Worm (Caenorhabditis elegans): ENCODE measurements around the gene cky-1.

The cky-1 gene

ce11 chrV:12749558-12749957, 13.1 kb downstream of the cky-1 start:
- TF ChIP-seq D2030.7 (GFP tag; IDR thresholded peaks at IDR 0.05) (no peak), lsl-1 (GFP tag; optimal IDR thresholded peaks at IDR 0.05) (no peak), dox-1 (GFP tag; IDR thresholded peaks at IDR 0.05) (no peak), efl-1 (GFP tag; optimal IDR thresholded peaks at IDR 0.05) (no peak), nhr-80 (tag; optimal IDR thresholded peaks at IDR 0.05) (no peak), dpff-1 (tag; optimal IDR thresholded peaks at IDR 0.05) (no peak), F49E8.2 (tag; optimal IDR thresholded peaks at IDR 0.05; ENCODE audit: insufficient read depth) (no peak), ceh-40 (GFP tag; IDR thresholded peaks at IDR 0.05) (no peak), Y79H2A.3 (GFP tag; conservative IDR thresholded peaks at IDR 0.05) (no peak), ceh-91 (GFP tag; IDR thresholded peaks at IDR 0.05) (no peak), zfh-2 (GFP tag; conservative IDR thresholded peaks at IDR 0.05) (no peak), madf-8 (GFP tag; conservative IDR thresholded peaks at IDR 0.05) (no peak), nhr-179 (tag; optimal IDR thresholded peaks at IDR 0.05) (no peak), rec-8 (tag; optimal IDR thresholded peaks at IDR 0.05) (no peak), ztf-28 (GFP tag; IDR thresholded peaks at IDR 0.05) (no peak), hmg-1.2 (GFP tag; IDR thresholded peaks at IDR 0.05) (no peak)

ce11 chrV:12751495-12752050, 15.1 kb downstream of the cky-1 start, which contains the start of gene C15C8.6:
Gene C15C8.6, minus strand, starts transcription at chrV:12751545.
- TF ChIP-seq nhr-80 (tag; optimal IDR thresholded peaks at IDR 0.05) (no peak), sptf-2 (GFP tag; optimal IDR thresholded peaks at IDR 0.05) (no peak), snpc-1.1 (tag; optimal IDR thresholded peaks at IDR 0.05; ENCODE audit: insufficient read depth) (no peak), let-607 (tag; optimal IDR thresholded peaks at IDR 0.05) (no peak), snpc-1.3 (tag; optimal IDR thresholded peaks at IDR 0.05; ENCODE audit: insufficient read depth) (no peak), F39B2.1 (GFP tag; IDR thresholded peaks at IDR 0.05) (no peak), rec-8 (tag; optimal IDR thresholded peaks at IDR 0.05) (no peak), dpl-1 (GFP tag; optimal IDR thresholded peaks at IDR 0.05) (no peak), attf-3 (GFP tag; conservative IDR thresholded peaks at IDR 0.05) (no peak), him-1 (tag; optimal IDR thresholded peaks at IDR 0.05) (no peak), unc-62 (GFP tag; optimal IDR thresholded peaks at IDR 0.05) (no peak), mcd-1 (GFP tag; IDR thresholded peaks at IDR 0.05) (no peak), akir-1 (GFP tag; optimal IDR thresholded peaks at IDR 0.05) (no peak)

ce11 chrV:12752407-12752806, 15.9 kb downstream of the cky-1 start, which contains the start of gene C15C8.8:
Gene C15C8.8, minus strand, starts transcription at chrV:12752507.
- TF ChIP-seq K12H6.12 (tag; optimal IDR thresholded peaks at IDR 0.05) (no peak), dpff-1 (tag; optimal IDR thresholded peaks at IDR 0.05) (no peak), madf-8 (GFP tag; conservative IDR thresholded peaks at IDR 0.05) (no peak), ztf-22 (GFP tag; optimal IDR thresholded peaks at IDR 0.05) (no peak), lsl-1 (GFP tag; optimal IDR thresholded peaks at IDR 0.05) (no peak), rec-8 (tag; optimal IDR thresholded peaks at IDR 0.05) (no peak), tbx-9 (tag; optimal IDR thresholded peaks at IDR 0.05; ENCODE audit: borderline replicate concordance) (no peak), nhr-80 (tag; optimal IDR thresholded peaks at IDR 0.05) (no peak), snpc-1.1 (tag; optimal IDR thresholded peaks at IDR 0.05; ENCODE audit: insufficient read depth) (no peak), nhr-120 (GFP tag; IDR thresholded peaks at IDR 0.05) (no peak), xnd-1 (tag; optimal IDR thresholded peaks at IDR 0.05) (no peak), let-526 (GFP tag; IDR thresholded peaks at IDR 0.05) (no peak), F57A8.1 (GFP tag; optimal IDR thresholded peaks at IDR 0.05) (no peak)

Measured in whole organism, young adult.